Worm (Caenorhabditis elegans): ENCODE measurements around the gene T27A10.6.

T27A10.6 gene

DNA sequence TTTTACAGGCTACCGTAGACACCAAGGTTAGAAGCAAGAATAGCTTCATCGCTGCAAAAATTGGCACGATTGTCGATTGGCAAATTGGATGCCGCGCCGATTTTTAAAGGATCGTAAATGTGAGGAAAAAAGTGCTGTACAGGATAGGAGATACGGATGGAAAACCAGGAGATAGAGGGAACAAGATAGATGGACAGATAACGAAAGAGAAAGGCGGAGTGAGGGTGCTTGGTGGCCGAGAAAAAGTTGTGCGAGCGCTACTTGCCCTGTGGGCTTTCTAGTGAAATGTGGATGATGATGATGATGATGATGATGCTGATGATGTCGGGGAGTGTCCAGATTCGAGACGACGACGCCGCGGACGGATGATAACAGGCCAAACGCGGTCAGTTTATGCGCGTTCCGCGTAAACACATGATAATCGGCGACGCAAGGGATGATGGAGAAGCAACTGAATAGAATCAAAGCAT is at the start of gene T27A10.6:
Gene T27A10.6, minus strand, starts transcription at position 51 of the 470 bp plus-strand sequence.
- TF ChIP-seq hmg-1.1 (GFP tag; IDR thresholded peaks at IDR 0.05) (no peak), hlh-11 (tag; optimal IDR thresholded peaks at IDR 0.05) (peak; percentile 55), egl-43 (GFP tag; IDR thresholded peaks at IDR 0.05) (no peak), daf-16 (GFP tag; optimal IDR thresholded peaks at IDR 0.05) (no peak), daf-16 (tag; optimal IDR thresholded peaks at IDR 0.05) (no peak), fos-1 (tag; optimal IDR thresholded peaks at IDR 0.05) (no peak), unc-62 (GFP tag; optimal IDR thresholded peaks at IDR 0.05 in 1 of 2) (peak in 1 of 2 experiments; percentile 9), unc-62 (tag; optimal IDR thresholded peaks at IDR 0.05) (no peak), unc-39 (tag; optimal IDR thresholded peaks at IDR 0.05) (no peak), lir-3 (tag; optimal IDR thresholded peaks at IDR 0.05) (no peak), mxl-3 (GFP tag; optimal IDR thresholded peaks at IDR 0.05) (peak; percentile 41)

DNA sequence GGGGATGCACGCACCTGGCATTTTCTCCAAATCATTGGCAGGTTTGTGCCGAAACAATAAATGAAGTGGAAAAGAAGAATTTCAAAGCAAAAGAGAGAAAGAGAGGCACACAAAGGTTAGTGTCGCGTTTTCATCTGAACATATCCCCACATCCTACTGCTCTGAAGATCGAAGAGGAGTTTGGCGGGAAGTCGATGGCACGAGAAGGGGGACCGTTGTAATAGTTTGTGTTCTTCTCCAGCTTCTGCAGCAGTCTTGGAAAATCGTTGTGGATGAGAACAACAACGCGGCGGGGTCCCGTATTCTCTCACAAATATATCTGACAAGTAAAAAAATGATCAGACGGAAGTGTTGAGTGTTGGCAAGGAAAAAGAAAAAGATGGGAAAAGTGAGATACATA is 49.8 kb upstream of the T27A10.6 start:
- TF ChIP-seq hlh-11 (tag; optimal IDR thresholded peaks at IDR 0.05) = peak; percentile 19
- no peak for TF ChIP-seq unc-130 (GFP tag; optimal IDR thresholded peaks at IDR 0.05)
- no peak for TF ChIP-seq F26F4.8 (GFP tag; conservative IDR thresholded peaks at IDR 0.05)
- TF ChIP-seq daf-16 (GFP tag; optimal IDR thresholded peaks at IDR 0.05) = peak in 1 of 2 experiments; percentile 69
- no peak for TF ChIP-seq daf-16 (tag; optimal IDR thresholded peaks at IDR 0.05)

DNA sequence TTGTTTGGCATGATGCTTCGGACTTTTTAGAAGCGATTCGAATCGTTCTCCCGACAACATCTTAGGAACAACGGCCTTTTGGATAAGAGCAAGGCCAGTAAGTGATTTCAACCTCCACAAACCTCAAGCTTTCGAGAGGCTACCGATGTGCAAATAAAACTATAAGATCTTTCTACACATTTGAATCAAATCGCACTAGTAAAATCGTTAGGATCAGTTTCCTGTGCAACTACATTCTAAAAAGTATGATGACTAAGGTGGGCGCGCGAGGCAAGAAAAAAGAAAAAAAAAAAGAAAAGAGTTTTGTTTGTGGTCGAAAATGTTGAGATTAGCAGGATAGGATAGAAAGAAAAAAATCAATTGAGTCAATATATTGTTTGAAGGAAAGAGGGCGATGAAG is 48.6 kb upstream of the T27A10.6 start, which contains the start of gene tmem-24:
Gene tmem-24, minus strand, starts transcription at position 101 of the 400 bp plus-strand sequence.
- TF ChIP-seq zip-11 (GFP tag; IDR thresholded peaks at IDR 0.05) (no peak), unc-62 (GFP tag; optimal IDR thresholded peaks at IDR 0.05 in 1 of 2) (peak in 1 of 2 experiments; percentile 11), unc-62 (tag; optimal IDR thresholded peaks at IDR 0.05) (no peak)

DNA sequence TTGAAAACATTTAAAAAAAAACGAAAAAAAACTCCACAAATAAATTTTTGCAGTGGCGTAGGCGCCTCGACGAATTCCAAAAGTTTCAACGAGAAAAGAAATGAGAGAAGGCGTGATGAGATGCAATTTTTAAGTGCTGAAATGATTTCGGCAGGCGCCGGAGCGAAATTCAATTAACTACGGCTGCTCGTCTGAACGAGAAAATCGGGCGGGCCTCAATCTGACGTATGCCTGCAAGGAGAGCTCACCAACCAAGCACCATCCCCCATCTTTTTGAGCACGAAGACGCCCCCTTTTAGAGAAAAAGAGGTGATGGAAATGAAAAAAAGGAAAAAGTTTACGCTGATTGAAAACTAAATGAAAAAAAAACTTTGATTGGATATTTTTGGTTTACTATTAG is 38.6 kb upstream of the T27A10.6 start:
- TF ChIP-seq ceh-82 (tag; optimal IDR thresholded peaks at IDR 0.05) = no peak
- no peak for TF ChIP-seq mdl-1 (tag; optimal IDR thresholded peaks at IDR 0.05)
- TF ChIP-seq gei-8 (GFP tag; optimal IDR thresholded peaks at IDR 0.05) = no peak

DNA sequence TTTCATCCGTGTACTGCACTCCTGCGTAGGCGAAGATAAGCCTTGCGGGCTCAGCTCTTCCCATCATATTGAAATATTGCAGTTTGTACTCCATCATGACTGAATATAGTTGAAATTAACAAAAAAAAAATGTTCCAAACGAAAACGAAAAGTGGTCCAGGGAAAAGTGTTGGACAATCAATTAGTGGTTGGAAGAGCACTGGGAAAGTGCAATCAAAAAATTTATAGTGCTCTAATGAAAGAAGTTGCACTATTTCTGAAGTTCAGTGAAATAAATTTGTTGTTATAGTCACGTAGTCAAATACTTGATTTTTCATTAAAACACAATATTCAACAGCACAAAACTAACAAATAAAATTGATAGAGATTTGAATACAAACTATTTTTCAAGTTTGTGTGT is 37.5 kb upstream of the T27A10.6 start, which contains the start of gene gst-11:
Gene gst-11, minus strand, starts transcription at position 101 of the 400 bp plus-strand sequence.
- no peak for TF ChIP-seq daf-16 (GFP tag; optimal IDR thresholded peaks at IDR 0.05)
- no peak for TF ChIP-seq daf-16 (tag; optimal IDR thresholded peaks at IDR 0.05)
- TF ChIP-seq unc-62 (GFP tag; optimal IDR thresholded peaks at IDR 0.05 in 1 of 2) = peak in 1 of 2 experiments; percentile 2
- no peak for TF ChIP-seq unc-62 (tag; optimal IDR thresholded peaks at IDR 0.05)
- no peak for TF ChIP-seq Y105C5A.15 (GFP tag; IDR thresholded peaks at IDR 0.05)
- no peak for TF ChIP-seq mxl-2 (GFP tag; conservative IDR thresholded peaks at IDR 0.05)

DNA sequence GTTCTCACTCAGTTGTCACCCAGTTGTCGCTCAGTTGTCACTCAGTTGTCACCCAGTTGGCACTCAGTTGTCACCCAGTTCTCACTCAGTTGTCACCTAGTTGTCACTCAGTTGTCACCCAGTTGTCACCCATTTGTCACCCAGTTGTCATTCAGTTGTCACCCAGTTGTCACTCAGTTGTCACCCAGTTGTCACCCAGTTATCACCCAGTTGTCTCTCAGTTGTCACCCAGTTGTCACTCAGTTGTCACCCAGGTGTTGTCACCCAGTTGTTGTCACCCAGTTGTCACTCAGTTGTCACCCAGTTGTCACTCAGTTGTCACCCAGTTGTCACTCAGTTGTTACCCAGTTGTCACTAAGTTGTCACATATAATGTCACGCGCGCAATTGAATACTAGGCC is 35.4 kb upstream of the T27A10.6 start:
- TF ChIP-seq lin-29 (GFP tag; IDR thresholded peaks at IDR 0.05) (no peak), spr-1 (tag; optimal IDR thresholded peaks at IDR 0.05) (no peak), ceh-44 (GFP tag; IDR thresholded peaks at IDR 0.05) (peak; percentile 7; the same call in 1 of the 2 replicates), T20F7.1 (GFP tag; optimal IDR thresholded peaks at IDR 0.05) (no peak), hlh-11 (tag; optimal IDR thresholded peaks at IDR 0.05) (no peak), unc-62 (GFP tag; optimal IDR thresholded peaks at IDR 0.05 in 1 of 2) (no peak), unc-62 (tag; optimal IDR thresholded peaks at IDR 0.05) (no peak), saeg-2 (GFP tag; IDR thresholded peaks at IDR 0.05) (0 out of 2 replicates have a peak, but pooled peaks have one; percentile 37), spr-3 (GFP tag; optimal IDR thresholded peaks at IDR 0.05) (no peak), lin-1 (GFP tag; IDR thresholded peaks at IDR 0.05) (no peak), mxl-3 (GFP tag; optimal IDR thresholded peaks at IDR 0.05) (no peak), dmd-9 (GFP tag; IDR thresholded peaks at IDR 0.05) (no peak), set-16 (GFP tag; IDR thresholded peaks at IDR 0.05) (no peak), nhr-41 (GFP tag; IDR thresholded peaks at IDR 0.05) (peak; percentile 53; the same call in 1 of the 2 replicates), ceh-82 (tag; optimal IDR thresholded peaks at IDR 0.05) (no peak), lin-15B (tag; optimal IDR thresholded peaks at IDR 0.05) (no peak), zag-1 (tag; optimal IDR thresholded peaks at IDR 0.05) (no peak), ztf-7 (tag; optimal IDR thresholded peaks at IDR 0.05) (no peak), ceh-62 (tag; optimal IDR thresholded peaks at IDR 0.05) (no peak), dpl-1 (GFP tag; optimal IDR thresholded peaks at IDR 0.05) (no peak), attf-4 (tag; optimal IDR thresholded peaks at IDR 0.05) (no peak), lin-13 (GFP tag; optimal IDR thresholded peaks at IDR 0.05) (no peak), jun-1 (tag; optimal IDR thresholded peaks at IDR 0.05) (no peak), hif-1 (tag; optimal IDR thresholded peaks at IDR 0.05) (no peak), nhr-42 (GFP tag; IDR thresholded peaks at IDR 0.05) (no peak), nhr-28 (tag; optimal IDR thresholded peaks at IDR 0.05) (no peak), lin-39 (tag; optimal IDR thresholded peaks at IDR 0.05) (no peak)
